Fruit fly (Drosophila melanogaster) S2 (cell line): ENCODE data around the gene TotX.

Experiments
- CG8478 ChIP-seq: fragments of >200 bp; optimal IDR thresholded peaks from 2 replicates; lab custom pipeline; 2018
- CTCF ChIP-seq, 2 experiments: fragments of >200 bp; optimal IDR thresholded peaks; 2 replicates each; lab custom pipeline; 2018

- TF ChIP-seq CG8478 (lab: Kevin White, UChicago): no peak
- no peak for TF ChIP-seq CTCF (optimal IDR thresholded peaks at IDR 0.05; lab: Kevin White, UChicago)
Measured at dm6 chr3R:20949175-20949748, 43.9 kb upstream of the TotX start.
